Fruit fly (Drosophila melanogaster): ENCODE measurements around the gene HP1e.
A peak's percentile ranks its signal among the peaks of the same experiment; 100 is the strongest.

HP1e gene

DNA sequence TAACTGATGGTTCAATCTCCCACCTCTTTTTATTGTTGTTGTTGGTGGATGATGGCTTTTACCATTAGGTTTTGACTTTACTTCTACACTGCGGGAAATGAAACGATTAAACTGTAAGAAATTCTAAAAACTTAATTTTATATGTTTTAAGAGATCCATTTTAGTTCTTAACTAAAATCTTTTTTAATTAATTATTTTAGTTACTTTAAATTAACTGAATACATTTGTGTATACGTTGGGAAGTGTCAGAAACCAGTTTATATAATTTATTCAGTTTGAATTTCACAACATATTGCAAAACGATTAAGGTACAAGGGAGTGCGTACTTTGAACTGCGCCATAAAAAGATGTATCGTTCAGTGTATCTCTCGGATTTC lies 31.7 kb downstream of the HP1e start (continued):
- TF ChIP-seq net (GFP tag; optimal IDR thresholded peaks at IDR 0.05) = peak; percentile 85
- TF ChIP-seq Ets96B (tag; optimal IDR thresholded peaks at IDR 0.05) = peak; percentile 87
- peak; percentile 71 for TF ChIP-seq Hr39 (GFP tag; optimal IDR thresholded peaks at IDR 0.05)
- peak; percentile 87 for TF ChIP-seq CG10631 (GFP tag; optimal IDR thresholded peaks at IDR 0.05)
- peak; percentile 55 for TF ChIP-seq dsx (GFP tag; optimal IDR thresholded peaks at IDR 0.05; ENCODE audit: poor library complexity, severe bottlenecking)
- TF ChIP-seq CG15336 (GFP tag; IDR thresholded peaks at IDR 0.05) = no peak
- TF ChIP-seq CG1621 (tag; optimal IDR thresholded peaks at IDR 0.05) = no peak
- TF ChIP-seq Eip75B (GFP tag; optimal IDR thresholded peaks at IDR 0.05) = peak; percentile 78
- TF ChIP-seq CG32006 (GFP tag; optimal IDR thresholded peaks at IDR 0.05) = peak; percentile 96
- TF ChIP-seq topi (GFP tag; optimal IDR thresholded peaks at IDR 0.05) = peak; percentile 85
- TF ChIP-seq Sox102F (GFP tag; optimal IDR thresholded peaks at IDR 0.05) = peak; percentile 84
- peak; percentile 64 for TF ChIP-seq Sox15 (GFP tag; optimal IDR thresholded peaks at IDR 0.05)
- TF ChIP-seq CG11294 (GFP tag; IDR thresholded peaks at IDR 0.05) = no peak
- TF ChIP-seq Met (GFP tag; optimal IDR thresholded peaks at IDR 0.05) = peak; percentile 88
- TF ChIP-seq CG11762 (GFP tag; optimal IDR thresholded peaks at IDR 0.05; ENCODE audit: insufficient read depth) = peak; percentile 88
- peak; percentile 77 for TF ChIP-seq CG7368 (GFP tag; optimal IDR thresholded peaks at IDR 0.05)
- no peak for TF ChIP-seq CG6163 (GFP tag; IDR thresholded peaks at IDR 0.05)
- peak; percentile 72 for TF ChIP-seq fd59A (GFP tag; optimal IDR thresholded peaks at IDR 0.05)
- no peak for TF ChIP-seq Hr38 (GFP tag; optimal IDR thresholded peaks at IDR 0.05)
- TF ChIP-seq CG31627 (GFP tag; optimal IDR thresholded peaks at IDR 0.05) = peak; percentile 74
- peak; percentile 81 for TF ChIP-seq spab (GFP tag; optimal IDR thresholded peaks at IDR 0.05)
- peak; percentile 91 for TF ChIP-seq CG4318 (GFP tag; optimal IDR thresholded peaks at IDR 0.05)
- TF ChIP-seq achi (GFP tag; optimal IDR thresholded peaks at IDR 0.05) = peak; percentile 88
- peak; percentile 85 for TF ChIP-seq cyc (GFP tag; optimal IDR thresholded peaks at IDR 0.05)
- peak; percentile 90 for TF ChIP-seq OdsH (GFP tag; optimal IDR thresholded peaks at IDR 0.05)

DNA sequence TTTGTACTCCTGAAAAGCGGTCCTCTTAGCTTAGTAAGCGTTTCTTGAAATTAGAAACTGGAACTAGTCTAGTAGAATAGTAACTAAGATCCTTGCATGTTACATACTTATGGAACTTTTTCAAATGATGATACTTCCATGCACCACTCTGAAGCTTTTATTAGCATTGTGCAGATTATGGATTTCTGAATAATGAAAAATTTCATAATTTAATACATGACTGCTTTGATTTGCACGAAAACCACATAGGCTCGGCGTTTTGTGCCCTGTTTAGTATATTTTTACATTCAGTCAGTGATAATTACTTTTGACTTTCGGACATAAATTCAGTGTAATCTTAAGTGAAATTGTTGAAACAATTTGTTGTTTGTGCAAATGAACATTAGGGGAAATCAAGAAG lies 33.6 kb downstream of the HP1e start, which contains the start of gene CG43675:
Gene CG43675, plus strand, starts transcription at position 301 of the 400 bp plus-strand sequence.
- TF ChIP-seq esn (GFP tag; optimal IDR thresholded peaks at IDR 0.05) = no peak
- no peak for TF ChIP-seq Eip78C (GFP tag)
- no peak for TF ChIP-seq CG8632 (GFP tag; optimal IDR thresholded peaks at IDR 0.05)
- no peak for TF ChIP-seq Sox15 (GFP tag; optimal IDR thresholded peaks at IDR 0.05)
- no peak for TF ChIP-seq OdsH (GFP tag; optimal IDR thresholded peaks at IDR 0.05)
- TF ChIP-seq CG8319 (GFP tag; optimal IDR thresholded peaks at IDR 0.05) = no peak
- TF ChIP-seq CG34406 (GFP tag; optimal IDR thresholded peaks at IDR 0.05) = no peak
- no peak for TF ChIP-seq Sox102F (GFP tag; optimal IDR thresholded peaks at IDR 0.05)
- TF ChIP-seq CG7368 (GFP tag; optimal IDR thresholded peaks at IDR 0.05) = no peak
- TF ChIP-seq fd59A (GFP tag; optimal IDR thresholded peaks at IDR 0.05) = no peak
- TF ChIP-seq CG6163 (GFP tag; IDR thresholded peaks at IDR 0.05) = no peak
- TF ChIP-seq net (GFP tag; optimal IDR thresholded peaks at IDR 0.05) = no peak
- no peak for TF ChIP-seq Eip93F (GFP tag; optimal IDR thresholded peaks at IDR 0.05)
- no peak for TF ChIP-seq pdm3 (GFP tag; optimal IDR thresholded peaks at IDR 0.05)
- TF ChIP-seq fd85E (GFP tag; optimal IDR thresholded peaks at IDR 0.05) = no peak
- TF ChIP-seq CG3032 (tag; optimal IDR thresholded peaks at IDR 0.05) = no peak
- TF ChIP-seq acj6 (GFP tag; optimal IDR thresholded peaks at IDR 0.05) = no peak
- TF ChIP-seq Eip75B (GFP tag; optimal IDR thresholded peaks at IDR 0.05) = no peak

DNA sequence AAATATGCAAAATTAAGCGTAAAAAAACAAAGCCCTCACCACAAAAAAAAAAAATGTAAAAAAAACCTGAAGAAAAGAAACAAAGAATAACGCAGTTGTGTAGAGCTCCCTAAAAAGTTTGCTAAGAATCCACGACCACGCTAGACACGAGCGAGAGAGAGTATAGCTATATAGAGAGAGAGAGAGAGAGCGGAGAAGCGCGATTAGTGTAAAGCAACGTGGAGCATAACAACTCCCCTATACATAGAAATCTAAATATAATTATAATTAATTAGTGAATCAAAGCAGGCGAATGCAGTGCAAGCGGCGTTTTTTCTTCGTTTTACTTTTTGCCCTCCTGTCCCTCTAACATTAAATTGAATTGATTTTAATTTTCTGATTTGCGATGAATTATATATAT lies 37.8 kb downstream of the HP1e start:
- TF ChIP-seq CG10631 (GFP tag; optimal IDR thresholded peaks at IDR 0.05) (no peak), net (GFP tag; optimal IDR thresholded peaks at IDR 0.05) (no peak), CG7368 (GFP tag; optimal IDR thresholded peaks at IDR 0.05) (no peak), CG11902 (GFP tag; optimal IDR thresholded peaks at IDR 0.05) (no peak), Ets21C (GFP tag; optimal IDR thresholded peaks at IDR 0.05) (no peak), svp (GFP tag) (no peak), dac (GFP tag; optimal IDR thresholded peaks at IDR 0.05) (no peak), Smox (GFP tag; optimal IDR thresholded peaks at IDR 0.05) (no peak), OdsH (GFP tag; optimal IDR thresholded peaks at IDR 0.05) (no peak), vri (GFP tag; optimal IDR thresholded peaks at IDR 0.05) (no peak), Sox102F (GFP tag; optimal IDR thresholded peaks at IDR 0.05) (no peak), dsx (GFP tag; optimal IDR thresholded peaks at IDR 0.05; ENCODE audit: poor library complexity, severe bottlenecking) (no peak), fd85E (GFP tag; optimal IDR thresholded peaks at IDR 0.05) (no peak), CG6792 (GFP tag; optimal IDR thresholded peaks at IDR 0.05) (no peak), CG16779 (tag; optimal IDR thresholded peaks at IDR 0.05) (no peak), Eip93F (GFP tag; optimal IDR thresholded peaks at IDR 0.05) (no peak), eg (GFP tag; IDR thresholded peaks at IDR 0.05) (no peak), Lpt (GFP tag; optimal IDR thresholded peaks at IDR 0.05) (no peak), Gug (GFP tag; IDR thresholded peaks at IDR 0.05) (no peak)
